Worm (Caenorhabditis elegans) whole organism, L1 larva: Measurements from ENCODE around the gene oac-7.

Source experiments
- C16A3.4 ChIP-seq: fragments of 150-350 bp; optimal IDR thresholded peaks from 2 replicates; lab custom pipeline; 2014; ENCODE audit warnings: missing biosample characterization, missing genetic modification characterization
- C34B4.2 ChIP-seq: sonication (generic microtip); optimal IDR thresholded peaks from 2 replicates; lab custom pipeline; 2017; ENCODE audit warnings: mild to moderate bottlenecking, missing genetic modification characterization, missing compliant biosample characterization
- F16B12.6 ChIP-seq: fragments of 150-350 bp; optimal IDR thresholded peaks from 2 replicates; lab custom pipeline; 2014; ENCODE audit warnings: missing biosample characterization, missing genetic modification characterization
- aly-2 ChIP-seq: fragments of 150-350 bp; optimal IDR thresholded peaks from 2 replicates; lab custom pipeline; 2014; ENCODE audit warnings: missing biosample characterization, missing genetic modification characterization
- ama-1 ChIP-seq: fragments of 150-350 bp; optimal IDR thresholded peaks from 2 replicates; lab custom pipeline; 2014
- blmp-1 ChIP-seq: fragments of 150-350 bp; optimal IDR thresholded peaks from 2 replicates; lab custom pipeline; 2014; ENCODE audit warnings: missing biosample characterization, missing genetic modification characterization
- ceh-82 ChIP-seq, 3 experiments: fragments of 150-350 bp in 1 of 3; sonication (generic microtip) in 2 of 3; optimal IDR thresholded peaks; 2 replicates each; lab custom pipeline; 2014 to 2017; ENCODE audit warnings: missing biosample characterization in 3 of 3, missing genetic modification characterization in 3 of 3
- ces-1 ChIP-seq: fragments of 150-350 bp; optimal IDR thresholded peaks from 2 replicates; lab custom pipeline; 2014; ENCODE audit warnings: missing biosample characterization, missing genetic modification reagents, missing genetic modification characterization
- dpl-1 ChIP-seq, 3 experiments: fragments of 150-350 bp in 2 of 3; sonication (generic microtip) in 1 of 3; optimal IDR thresholded peaks; 2 replicates each; lab custom pipeline; 2014 to 2017; ENCODE audit warnings: missing biosample characterization in 3 of 3, missing genetic modification characterization in 3 of 3, missing genetic modification reagents in 3 of 3
- dsc-1 ChIP-seq: sonication (generic microtip); optimal IDR thresholded peaks from 2 replicates; lab custom pipeline; 2016; ENCODE audit warnings: mild to moderate bottlenecking, missing genetic modification characterization, missing compliant biosample characterization
- efl-1 ChIP-seq, 4 experiments: fragments of 150-350 bp; optimal IDR thresholded peaks in 3 of 4; peaks in 1 of 4; 1 replicate in 1 of 4; 2 replicates in 3 of 4; lab custom pipeline; 2014; ENCODE audit warnings: missing biosample characterization in 2 of 4, missing genetic modification characterization in 2 of 4, missing genetic modification reagents in 2 of 4
- efl-3 ChIP-seq: fragments of 200-800 bp; sonication (Bioruptor generic); optimal IDR thresholded peaks from 2 replicates; lab custom pipeline; 2018; ENCODE audit warnings: mild to moderate bottlenecking, missing genetic modification characterization, missing compliant biosample characterization
- elt-2 ChIP-seq: sonication (generic microtip); optimal IDR thresholded peaks from 2 replicates; lab custom pipeline; 2016; ENCODE audit warnings: missing genetic modification characterization, mild to moderate bottlenecking, inconsistent platforms, missing compliant biosample characterization, missing genetic modification reagents
- elt-3 ChIP-seq, 6 experiments: fragments of 150-350 bp in 1 of 6; sonication (generic microtip); optimal IDR thresholded peaks; 2 replicates each; lab custom pipeline; 2017 to 2018; ENCODE audit warnings: missing biosample characterization in 6 of 6, missing genetic modification characterization in 6 of 6, inconsistent platforms in 1 of 6
- fkh-4 ChIP-seq: sonication (generic microtip); optimal IDR thresholded peaks from 2 replicates; lab custom pipeline; 2016; ENCODE audit warnings: missing compliant biosample characterization, missing genetic modification characterization, borderline replicate concordance
- fkh-8 ChIP-seq: sonication (generic microtip); optimal IDR thresholded peaks from 2 replicates; lab custom pipeline; 2016; ENCODE audit warnings: mild to moderate bottlenecking, missing genetic modification characterization, missing compliant biosample characterization
- hlh-4 ChIP-seq: sonication (generic microtip); optimal IDR thresholded peaks from 2 replicates; lab custom pipeline; 2016; ENCODE audit warnings: mild to moderate bottlenecking, missing genetic modification characterization, missing compliant biosample characterization
- irx-1 ChIP-seq: sonication (generic microtip); optimal IDR thresholded peaks from 2 replicates; lab custom pipeline; 2016; ENCODE audit warnings: missing genetic modification characterization, missing compliant biosample characterization
- lin-13 ChIP-seq: fragments of 150-350 bp; optimal IDR thresholded peaks from 2 replicates; lab custom pipeline; 2014; ENCODE audit warnings: missing biosample characterization, missing genetic modification reagents, missing genetic modification characterization
- lin-14 ChIP-seq: fragments of 200-800 bp; sonication (Bioruptor generic); optimal IDR thresholded peaks from 2 replicates; lab custom pipeline; 2018; ENCODE audit warnings: mild to moderate bottlenecking, missing genetic modification characterization, moderate library complexity, missing compliant biosample characterization
- lsy-2 ChIP-seq, 2 experiments: fragments of 150-350 bp; optimal IDR thresholded peaks; 2 replicates each; lab custom pipeline; 2014; ENCODE audit warnings: missing biosample characterization in 2 of 2, missing genetic modification characterization in 2 of 2
- mep-1 ChIP-seq: fragments of 150-350 bp; optimal IDR thresholded peaks from 2 replicates; lab custom pipeline; 2014; ENCODE audit warnings: missing biosample characterization, missing genetic modification characterization
- nhr-12 ChIP-seq: sonication (generic microtip); optimal IDR thresholded peaks from 2 replicates; lab custom pipeline; 2017; ENCODE audit warnings: missing biosample characterization, missing genetic modification characterization
- nhr-20 ChIP-seq: sonication (generic microtip); optimal IDR thresholded peaks from 2 replicates; lab custom pipeline; 2016; ENCODE audit warnings: mild to moderate bottlenecking, missing genetic modification characterization, missing compliant biosample characterization
- nhr-28 ChIP-seq: fragments of 150-350 bp; optimal IDR thresholded peaks from 2 replicates; lab custom pipeline; 2014; ENCODE audit warnings: missing biosample characterization, missing genetic modification characterization
- nhr-47 ChIP-seq: sonication (generic microtip); optimal IDR thresholded peaks from 2 replicates; lab custom pipeline; 2016; ENCODE audit warnings: mild to moderate bottlenecking, missing genetic modification characterization, moderate library complexity, missing compliant biosample characterization
- nhr-71 ChIP-seq: sonication (generic microtip); optimal IDR thresholded peaks from 2 replicates; lab custom pipeline; 2016; ENCODE audit warnings: mild to moderate bottlenecking, missing genetic modification characterization, moderate library complexity, missing compliant biosample characterization
- nhr-85 ChIP-seq: sonication (generic microtip); peaks from one replicate; lab custom pipeline; 2016; ENCODE audit warnings: missing genetic modification characterization, inconsistent platforms, missing compliant biosample characterization
- pax-3 ChIP-seq: fragments of 200-800 bp; sonication (Bioruptor generic); optimal IDR thresholded peaks from 2 replicates; lab custom pipeline; 2018; ENCODE audit warnings: mild to moderate bottlenecking, missing genetic modification characterization, moderate library complexity, missing compliant biosample characterization
- pqm-1 ChIP-seq: sonication (generic microtip); optimal IDR thresholded peaks from 3 replicates; lab custom pipeline; 2017; ENCODE audit warnings: missing biosample characterization, missing genetic modification characterization
- skn-1 ChIP-seq: fragments of 150-350 bp; optimal IDR thresholded peaks from 2 replicates; lab custom pipeline; 2014; ENCODE audit warnings: missing biosample characterization, missing genetic modification characterization
- snpc-4 ChIP-seq: fragments of 150-350 bp; optimal IDR thresholded peaks from 2 replicates; lab custom pipeline; 2014; ENCODE audit warnings: missing biosample characterization, missing genetic modification characterization
- sox-4 ChIP-seq: sonication (generic microtip); optimal IDR thresholded peaks from 2 replicates; lab custom pipeline; 2016; ENCODE audit warnings: missing genetic modification characterization, missing compliant biosample characterization
- sptf-1 ChIP-seq: fragments of 150-350 bp; optimal IDR thresholded peaks from 2 replicates; lab custom pipeline; 2014; ENCODE audit warnings: missing biosample characterization, missing genetic modification characterization
- swsn-7 ChIP-seq: sonication (generic microtip); optimal IDR thresholded peaks from 2 replicates; lab custom pipeline; 2016; ENCODE audit warnings: missing genetic modification characterization, missing compliant biosample characterization
- tbx-2 ChIP-seq: sonication (generic microtip); optimal IDR thresholded peaks from 2 replicates; lab custom pipeline; 2016; ENCODE audit warnings: missing genetic modification characterization, missing compliant biosample characterization
- unc-130 ChIP-seq: fragments of 150-350 bp; optimal IDR thresholded peaks from 2 replicates; lab custom pipeline; 2017; ENCODE audit warnings: missing biosample characterization, missing genetic modification characterization, inconsistent platforms
- unc-86 ChIP-seq: sonication (generic microtip); optimal IDR thresholded peaks from 2 replicates; lab custom pipeline; 2016; ENCODE audit warnings: missing genetic modification characterization, missing compliant biosample characterization
- vab-15 ChIP-seq: sonication (generic microtip); optimal IDR thresholded peaks from 2 replicates; lab custom pipeline; 2017; ENCODE audit warnings: missing genotype, mild to moderate bottlenecking, missing genetic modification characterization, missing compliant biosample characterization
- xbp-1 ChIP-seq: sonication (generic microtip); optimal IDR thresholded peaks from 2 replicates; lab custom pipeline; 2016; ENCODE audit warnings: missing genetic modification characterization, missing compliant biosample characterization
- zip-4 ChIP-seq: fragments of 200-800 bp; sonication (Bioruptor generic); optimal IDR thresholded peaks from 2 replicates; lab custom pipeline; 2018; ENCODE audit warnings: mild to moderate bottlenecking, missing genetic modification characterization, moderate library complexity, missing compliant biosample characterization
- ztf-4 ChIP-seq: fragments of 150-350 bp; optimal IDR thresholded peaks from 2 replicates; lab custom pipeline; 2014; ENCODE audit warnings: missing biosample characterization, missing genetic modification characterization

The oac-7 gene

ce11 chrV:16355941-16356340, 46.3 kb downstream of the oac-7 start (continued):
- TF ChIP-seq efl-1 (optimal IDR thresholded peaks at IDR 0.05; lab: Kevin White, UChicago) (peak; percentile 84 to 93), efl-1 (GFP tag; optimal IDR thresholded peaks at IDR 0.05 in 1 of 2; lab: Kevin White, UChicago) (peak; percentile 57 to 96), lsy-2 (tag; optimal IDR thresholded peaks at IDR 0.05; lab: Kevin White, UChicago) (peak; percentile 73 to 87), pax-3 (tag; lab: Kevin White, UChicago) (peak; percentile 76), fkh-4 (tag; lab: Kevin White, UChicago) (no peak), pqm-1 (tag; lab: Kevin White, UChicago) (no peak), vab-15 (tag; lab: Kevin White, UChicago) (no peak), mep-1 (tag; lab: Kevin White, UChicago) (peak; percentile 77), F16B12.6 (tag; lab: Kevin White, UChicago) (peak; percentile 33), efl-3 (GFP tag; lab: Kevin White, UChicago) (no peak), nhr-47 (tag; lab: Kevin White, UChicago) (peak; percentile 91), ces-1 (GFP tag; lab: Kevin White, UChicago) (no peak), lin-14 (peak; percentile 98), aly-2 (peak; percentile 9), nhr-85 (tag; lab: Kevin White, UChicago) (peak; percentile 95), irx-1 (peak; percentile 81), swsn-7 (tag; lab: Kevin White, UChicago) (peak; percentile 92), ceh-82 (tag; optimal IDR thresholded peaks at IDR 0.05; lab: Kevin White, UChicago) (peak; percentile 82 to 91 (median 85)), C16A3.4 (tag; lab: Kevin White, UChicago) (peak; percentile 73), fkh-8 (tag; lab: Kevin White, UChicago) (peak; percentile 94), dsc-1 (tag; lab: Kevin White, UChicago) (peak; percentile 77), ama-1 (lab: Kevin White, UChicago) (no peak), nhr-20 (peak; percentile 95), xbp-1 (tag; lab: Kevin White, UChicago) (peak; percentile 83), unc-130 (no peak), tbx-2 (tag; lab: Kevin White, UChicago) (peak; percentile 90), hlh-4 (no peak), C34B4.2 (tag; lab: Kevin White, UChicago) (no peak), dpl-1 (GFP tag; optimal IDR thresholded peaks at IDR 0.05; lab: Kevin White, UChicago) (peak; percentile 53 to 62 (median 56))

ce11 chrV:16356798-16357197, 47.2 kb downstream of the oac-7 start:
- TF ChIP-seq nhr-28, result no peak
- peak in 1 of 2 experiments; percentile 38 for TF ChIP-seq efl-1 (optimal IDR thresholded peaks at IDR 0.05; lab: Kevin White, UChicago)
- TF ChIP-seq efl-1 (GFP tag; optimal IDR thresholded peaks at IDR 0.05 in 1 of 2; lab: Kevin White, UChicago), result peak; percentile 59 to 93
- peak in 1 of 3 experiments; percentile 41 for TF ChIP-seq dpl-1 (GFP tag; optimal IDR thresholded peaks at IDR 0.05; lab: Kevin White, UChicago)

ce11 chrV:16357253-16357652, 47.6 kb downstream of the oac-7 start, which contains the start of gene pptr-1:
pptr-1 (plus strand) TSS chrV:16357521.
- TF ChIP-seq ztf-4 (tag; lab: Kevin White, UChicago), result no peak
- TF ChIP-seq lin-13 (GFP tag; lab: Kevin White, UChicago), result no peak
- TF ChIP-seq zip-4 (GFP tag; lab: Kevin White, UChicago), result no peak
- no peak for TF ChIP-seq elt-3 (tag; optimal IDR thresholded peaks at IDR 0.05; lab: Kevin White, UChicago)
- no peak for TF ChIP-seq hlh-4
- TF ChIP-seq blmp-1 (tag; lab: Kevin White, UChicago), result peak; percentile 88
- no peak for TF ChIP-seq lsy-2 (tag; optimal IDR thresholded peaks at IDR 0.05; lab: Kevin White, UChicago)
- TF ChIP-seq ceh-82 (tag; optimal IDR thresholded peaks at IDR 0.05; lab: Kevin White, UChicago), result peak in 1 of 3 experiments; percentile 5
- peak; percentile 43 for TF ChIP-seq elt-2
- no peak for TF ChIP-seq sptf-1 (tag; lab: Kevin White, UChicago)
- no peak for TF ChIP-seq unc-86 (tag; lab: Kevin White, UChicago)
- no peak for TF ChIP-seq nhr-85 (tag; lab: Kevin White, UChicago)
- no peak for TF ChIP-seq snpc-4 (tag; lab: Kevin White, UChicago)
- peak; percentile 5 for TF ChIP-seq skn-1 (tag; lab: Kevin White, UChicago)
- no peak for TF ChIP-seq sox-4 (tag; lab: Kevin White, UChicago)
- TF ChIP-seq nhr-71 (tag; lab: Kevin White, UChicago), result no peak
- TF ChIP-seq nhr-12 (tag; lab: Kevin White, UChicago), result no peak
- no peak for TF ChIP-seq swsn-7 (tag; lab: Kevin White, UChicago)
